Fruit fly (Drosophila melanogaster): ENCODE data around the gene CG1090.

CG1090 gene

DNA sequence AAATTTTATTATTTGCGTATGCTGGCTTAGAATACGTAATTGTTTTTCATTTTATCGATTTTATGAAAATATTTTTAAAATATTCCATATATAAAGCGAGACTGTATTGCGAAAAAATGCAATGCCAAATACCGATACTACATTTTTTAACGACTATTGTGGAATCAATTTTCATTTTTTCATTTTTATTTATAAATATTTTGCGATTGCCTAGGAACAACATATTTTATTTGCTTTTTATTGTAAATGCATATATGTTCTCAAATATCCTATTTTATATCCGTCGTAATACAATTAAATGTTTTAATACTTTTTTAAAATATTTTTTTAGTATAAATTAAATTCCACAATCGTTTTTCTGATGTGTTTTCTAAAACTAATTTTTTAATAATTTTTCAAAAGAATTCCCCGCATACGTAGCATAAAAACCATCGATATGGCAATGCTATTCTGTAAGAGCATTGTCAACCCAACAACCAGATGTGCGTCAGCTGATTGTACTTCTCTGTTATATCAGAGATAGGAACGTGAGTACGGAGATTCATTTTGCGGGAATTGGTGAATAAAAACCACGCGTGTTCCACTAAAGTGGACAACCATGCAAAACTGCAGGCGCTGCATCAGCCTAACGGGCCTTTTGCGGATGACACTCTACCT is 48.5 kb upstream of the CG1090 start, which contains the start of gene Suv3 (continued):
- TF ChIP-seq shn (GFP tag; optimal IDR thresholded peaks at IDR 0.05) (no peak), slp2 (GFP tag; optimal IDR thresholded peaks at IDR 0.05) (no peak), CG11247 (GFP tag; IDR thresholded peaks at IDR 0.05) (peak; percentile 32; the same call in 1 of the 2 replicates), ara (GFP tag; IDR thresholded peaks at IDR 0.05) (no peak), CG1024 (GFP tag; IDR thresholded peaks at IDR 0.05) (no peak), CG13424 (tag; optimal IDR thresholded peaks at IDR 0.05) (peak; percentile 59), Hr3 (GFP tag; optimal IDR thresholded peaks at IDR 0.05) (peak; percentile 52), CG14710 (tag; optimal IDR thresholded peaks at IDR 0.05) (peak; percentile 44), Xbp1 (GFP tag; optimal IDR thresholded peaks at IDR 0.05) (peak; percentile 6), Oli (tag; optimal IDR thresholded peaks at IDR 0.05) (peak; percentile 22), chif (GFP tag; optimal IDR thresholded peaks at IDR 0.05) (no peak), Ptx1 (GFP tag; IDR thresholded peaks at IDR 0.05) (peak; percentile 60; the same call in 1 of the 2 replicates), CG7357 (GFP tag; IDR thresholded peaks at IDR 0.05) (0 out of 3 replicates have a peak, but pooled peaks have one; percentile 40), bcd (GFP tag; optimal IDR thresholded peaks at IDR 0.05) (peak; percentile 30), CG31365 (tag; optimal IDR thresholded peaks at IDR 0.05) (no peak), vnd (GFP tag; IDR thresholded peaks at IDR 0.05; ENCODE audit: partially characterized antibody) (no peak), cad (GFP tag; optimal IDR thresholded peaks at IDR 0.05) (no peak), Opbp (GFP tag; IDR thresholded peaks at IDR 0.05; ENCODE audit: partially characterized antibody) (0 out of 3 replicates have a peak, but pooled peaks have one; percentile 37), Scr (GFP tag; IDR thresholded peaks at IDR 0.05; ENCODE audit: partially characterized antibody) (no peak), D19A (tag; optimal IDR thresholded peaks at IDR 0.05) (peak; percentile 48), CG8924 (tag; optimal IDR thresholded peaks at IDR 0.05) (peak; percentile 44), eve (GFP tag; optimal IDR thresholded peaks at IDR 0.05) (no peak), fd96Cb (tag; optimal IDR thresholded peaks at IDR 0.05) (peak; percentile 22), CoRest (tag; optimal IDR thresholded peaks at IDR 0.05) (peak; percentile 74), fru (optimal IDR thresholded peaks at IDR 0.05) (no peak), NC2β (GFP tag; optimal IDR thresholded peaks at IDR 0.05) (no peak), CG10267 (tag; optimal IDR thresholded peaks at IDR 0.05) (peak; percentile 33), CG7372 (GFP tag; IDR thresholded peaks at IDR 0.05) (no peak), CG5953 (GFP tag; IDR thresholded peaks at IDR 0.05) (no peak), Hand (GFP tag; optimal IDR thresholded peaks at IDR 0.05) (no peak), CG12769 (tag; optimal IDR thresholded peaks at IDR 0.05) (no peak), vfl (GFP tag; optimal IDR thresholded peaks at IDR 0.05) (no peak), CG2116 (GFP tag; optimal IDR thresholded peaks at IDR 0.05) (peak; percentile 15), ci (GFP tag; IDR thresholded peaks at IDR 0.05) (0 out of 3 replicates have a peak, but pooled peaks have one; percentile 38), CG6689 (GFP tag; IDR thresholded peaks at IDR 0.05) (0 out of 2 replicates have a peak, but pooled peaks have one; percentile 28), Dref (GFP tag; IDR thresholded peaks at IDR 0.05) (peak; percentile 42; the same call in 1 of the 2 replicates), CG12942 (GFP tag; optimal IDR thresholded peaks at IDR 0.05) (no peak), CG4617 (GFP tag; optimal IDR thresholded peaks at IDR 0.05; ENCODE audit: borderline replicate concordance) (peak; percentile 16), CG6765 (GFP tag; optimal IDR thresholded peaks at IDR 0.05) (no peak), pan (optimal IDR thresholded peaks at IDR 0.05) (no peak), pan (GFP tag; optimal IDR thresholded peaks at IDR 0.05 in 1 of 2, IDR thresholded peaks at IDR 0.05 in 1 of 2) (peak in 1 of 2 experiments; percentile 36), HmgZ (tag; optimal IDR thresholded peaks at IDR 0.05) (peak; percentile 23), CG34224 (GFP tag; IDR thresholded peaks at IDR 0.05; ENCODE audit: partially characterized antibody) (peak; percentile 38; the same call in 2 of the 3 replicates), aop (GFP tag; IDR thresholded peaks at IDR 0.05) (no peak), CG4360 (GFP tag; IDR thresholded peaks at IDR 0.05) (no peak), CG2712 (tag; optimal IDR thresholded peaks at IDR 0.05) (peak; percentile 60), Fer2 (tag; optimal IDR thresholded peaks at IDR 0.05) (no peak), ranshi (GFP tag; IDR thresholded peaks at IDR 0.05) (no peak), Usf (GFP tag; optimal IDR thresholded peaks at IDR 0.05) (no peak), tio (GFP tag; optimal IDR thresholded peaks at IDR 0.05) (no peak)

All from whole organism, embryonic.